Worm (Caenorhabditis elegans) whole organism, L1 larva: Measurements from ENCODE around the gene F35D11.4.
A peak's percentile ranks its signal among the peaks of the same experiment; 100 is the strongest.

Experiments
- C04F5.9 ChIP-seq: sonication (generic microtip); optimal IDR thresholded peaks from 2 replicates; lab custom pipeline; 2016; ENCODE audit warnings: missing genetic modification characterization, missing compliant biosample characterization
- C16A3.4 ChIP-seq: fragments of 150-350 bp; optimal IDR thresholded peaks from 2 replicates; lab custom pipeline; 2014; ENCODE audit warnings: missing biosample characterization, missing genetic modification characterization
- C34B4.2 ChIP-seq: sonication (generic microtip); optimal IDR thresholded peaks from 2 replicates; lab custom pipeline; 2017; ENCODE audit warnings: mild to moderate bottlenecking, missing genetic modification characterization, missing compliant biosample characterization
- aha-1 ChIP-seq: fragments of 150-350 bp; optimal IDR thresholded peaks from 2 replicates; lab custom pipeline; 2014; ENCODE audit warnings: missing biosample characterization, missing genetic modification characterization
- ceh-63 ChIP-seq: fragments of 200-800 bp; sonication (Bioruptor generic); optimal IDR thresholded peaks from 2 replicates; lab custom pipeline; 2018; ENCODE audit warnings: mild to moderate bottlenecking, missing genetic modification characterization, missing compliant biosample characterization
- ceh-8 ChIP-seq: fragments of 200-800 bp; sonication (Bioruptor generic); optimal IDR thresholded peaks from 2 replicates; lab custom pipeline; 2018; ENCODE audit warnings: mild to moderate bottlenecking, missing genetic modification characterization, moderate library complexity, missing compliant biosample characterization
- efl-1 ChIP-seq, 4 experiments: fragments of 150-350 bp; optimal IDR thresholded peaks in 3 of 4; peaks in 1 of 4; 1 replicate in 1 of 4; 2 replicates in 3 of 4; lab custom pipeline; 2014; ENCODE audit warnings: missing biosample characterization in 2 of 4, missing genetic modification characterization in 2 of 4, missing genetic modification reagents in 2 of 4
- efl-3 ChIP-seq: fragments of 200-800 bp; sonication (Bioruptor generic); optimal IDR thresholded peaks from 2 replicates; lab custom pipeline; 2018; ENCODE audit warnings: mild to moderate bottlenecking, missing genetic modification characterization, missing compliant biosample characterization
- egl-13 ChIP-seq: sonication (generic microtip); optimal IDR thresholded peaks from 2 replicates; lab custom pipeline; 2016; ENCODE audit warnings: missing genotype, missing genetic modification reagents, missing genetic modification characterization, missing compliant biosample characterization
- fos-1 ChIP-seq: fragments of 150-350 bp; optimal IDR thresholded peaks from 2 replicates; lab custom pipeline; 2014; ENCODE audit warnings: missing biosample characterization, missing genetic modification characterization
- hlh-17 ChIP-seq: fragments of 200-800 bp; sonication (Bioruptor generic); optimal IDR thresholded peaks from 2 replicates; lab custom pipeline; 2018; ENCODE audit warnings: missing genetic modification characterization, mild to moderate bottlenecking, missing compliant biosample characterization, moderate library complexity, borderline replicate concordance
- jun-1 ChIP-seq: fragments of 150-350 bp; optimal IDR thresholded peaks from 2 replicates; lab custom pipeline; 2014; ENCODE audit warnings: missing biosample characterization, missing genetic modification reagents, missing genetic modification characterization
- lin-13 ChIP-seq: fragments of 150-350 bp; optimal IDR thresholded peaks from 2 replicates; lab custom pipeline; 2014; ENCODE audit warnings: missing biosample characterization, missing genetic modification reagents, missing genetic modification characterization
- lin-14 ChIP-seq: fragments of 200-800 bp; sonication (Bioruptor generic); optimal IDR thresholded peaks from 2 replicates; lab custom pipeline; 2018; ENCODE audit warnings: mild to moderate bottlenecking, missing genetic modification characterization, moderate library complexity, missing compliant biosample characterization
- lsy-2 ChIP-seq, 2 experiments: fragments of 150-350 bp; optimal IDR thresholded peaks; 2 replicates each; lab custom pipeline; 2014; ENCODE audit warnings: missing biosample characterization in 2 of 2, missing genetic modification characterization in 2 of 2
- mdl-1 ChIP-seq, 2 experiments: fragments of 150-350 bp; optimal IDR thresholded peaks; 2 replicates each; lab custom pipeline; 2014 to 2017; ENCODE audit warnings: missing biosample characterization in 2 of 2, missing genetic modification characterization in 2 of 2, inconsistent platforms in 1 of 2
- mep-1 ChIP-seq: fragments of 150-350 bp; optimal IDR thresholded peaks from 2 replicates; lab custom pipeline; 2014; ENCODE audit warnings: missing biosample characterization, missing genetic modification characterization
- nhr-11 ChIP-seq: fragments of 150-350 bp; optimal IDR thresholded peaks from 2 replicates; lab custom pipeline; 2014; ENCODE audit warnings: missing biosample characterization, missing genetic modification characterization
- nhr-20 ChIP-seq: sonication (generic microtip); optimal IDR thresholded peaks from 2 replicates; lab custom pipeline; 2016; ENCODE audit warnings: mild to moderate bottlenecking, missing genetic modification characterization, missing compliant biosample characterization
- nhr-237 ChIP-seq: fragments of 150-350 bp; optimal IDR thresholded peaks from 2 replicates; lab custom pipeline; 2014; ENCODE audit warnings: missing biosample characterization, missing genetic modification characterization
- nhr-28 ChIP-seq: fragments of 150-350 bp; optimal IDR thresholded peaks from 2 replicates; lab custom pipeline; 2014; ENCODE audit warnings: missing biosample characterization, missing genetic modification characterization
- nhr-71 ChIP-seq: sonication (generic microtip); optimal IDR thresholded peaks from 2 replicates; lab custom pipeline; 2016; ENCODE audit warnings: mild to moderate bottlenecking, missing genetic modification characterization, moderate library complexity, missing compliant biosample characterization
- nhr-85 ChIP-seq: sonication (generic microtip); peaks from one replicate; lab custom pipeline; 2016; ENCODE audit warnings: missing genetic modification characterization, inconsistent platforms, missing compliant biosample characterization
- nhr-90 ChIP-seq: sonication (generic microtip); optimal IDR thresholded peaks from 2 replicates; lab custom pipeline; 2016; ENCODE audit warnings: mild to moderate bottlenecking, missing genetic modification characterization, missing compliant biosample characterization; ENCODE audit not compliant: poor library complexity
- sox-4 ChIP-seq: sonication (generic microtip); optimal IDR thresholded peaks from 2 replicates; lab custom pipeline; 2016; ENCODE audit warnings: missing genetic modification characterization, missing compliant biosample characterization
- sptf-1 ChIP-seq: fragments of 150-350 bp; optimal IDR thresholded peaks from 2 replicates; lab custom pipeline; 2014; ENCODE audit warnings: missing biosample characterization, missing genetic modification characterization
- tlp-1 ChIP-seq: fragments of 150-350 bp; optimal IDR thresholded peaks from 2 replicates; lab custom pipeline; 2014; ENCODE audit warnings: missing biosample characterization, missing genetic modification characterization
- unc-30 ChIP-seq: sonication (generic microtip); optimal IDR thresholded peaks from 2 replicates; lab custom pipeline; 2017; ENCODE audit warnings: missing biosample characterization, missing genetic modification characterization
- unc-62 ChIP-seq: fragments of 150-350 bp; optimal IDR thresholded peaks from 2 replicates; lab custom pipeline; 2014; ENCODE audit warnings: missing biosample characterization, missing genetic modification reagents, missing genetic modification characterization
- xbp-1 ChIP-seq: sonication (generic microtip); optimal IDR thresholded peaks from 2 replicates; lab custom pipeline; 2016; ENCODE audit warnings: missing genetic modification characterization, missing compliant biosample characterization
- zag-1 ChIP-seq: fragments of 150-350 bp; optimal IDR thresholded peaks from 2 replicates; lab custom pipeline; 2014; ENCODE audit warnings: missing biosample characterization, missing genetic modification characterization
- ztf-11 ChIP-seq, 2 experiments: sonication (generic microtip); optimal IDR thresholded peaks; 2 replicates each; lab custom pipeline; 2016 to 2017; ENCODE audit warnings: missing genetic modification characterization in 2 of 2, missing biosample characterization in 1 of 2, missing compliant biosample characterization in 1 of 2

F35D11.4 gene

ce11 chrII:4581090-4581489 is 22.1 kb upstream of the F35D11.4 start:
- TF ChIP-seq fos-1 (tag; lab: Kevin White, UChicago) (no peak), nhr-28 (tag; lab: Kevin White, UChicago) (no peak), jun-1 (no peak), C16A3.4 (tag; lab: Kevin White, UChicago) (no peak), efl-3 (GFP tag; lab: Kevin White, UChicago) (no peak), lsy-2 (tag; optimal IDR thresholded peaks at IDR 0.05; lab: Kevin White, UChicago) (no peak), sox-4 (tag; lab: Kevin White, UChicago) (no peak), ceh-8 (no peak), xbp-1 (no peak), C04F5.9 (no peak), ceh-63 (GFP tag; lab: Kevin White, UChicago) (no peak), nhr-71 (tag; lab: Kevin White, UChicago) (no peak), aha-1 (tag; lab: Kevin White, UChicago) (no peak), lin-14 (GFP tag; lab: Kevin White, UChicago) (no peak), nhr-237 (tag; lab: Kevin White, UChicago) (no peak), lin-13 (no peak), unc-30 (tag; lab: Kevin White, UChicago) (no peak), zag-1 (tag; lab: Kevin White, UChicago) (no peak)

ce11 chrII:4583203-4583912 is 19.9 kb upstream of the F35D11.4 start:
- TF ChIP-seq lin-14 (GFP tag; lab: Kevin White, UChicago), result peak; percentile 28
- peak; percentile 69 for TF ChIP-seq nhr-85
- no peak for TF ChIP-seq efl-1 (optimal IDR thresholded peaks at IDR 0.05; lab: Kevin White, UChicago)
- peak in 1 of 2 experiments; percentile 52 for TF ChIP-seq efl-1 (GFP tag; optimal IDR thresholded peaks at IDR 0.05 in 1 of 2; lab: Kevin White, UChicago)
- TF ChIP-seq efl-3 (GFP tag; lab: Kevin White, UChicago), result no peak

ce11 chrII:4584313-4584712 is 18.9 kb upstream of the F35D11.4 start:
- TF ChIP-seq mep-1 (tag; lab: Kevin White, UChicago) (no peak), xbp-1 (no peak), nhr-20 (no peak), lin-14 (GFP tag; lab: Kevin White, UChicago) (peak; percentile 39), efl-1 (optimal IDR thresholded peaks at IDR 0.05; lab: Kevin White, UChicago) (no peak), efl-1 (GFP tag; optimal IDR thresholded peaks at IDR 0.05 in 1 of 2; lab: Kevin White, UChicago) (peak in 1 of 2 experiments; percentile 16), egl-13 (tag; lab: Kevin White, UChicago) (no peak)

- TF ChIP-seq hlh-17, result no peak
Observed at ce11 chrII:4585327-4585726, 17.9 kb upstream of the F35D11.4 start.

- TF ChIP-seq mdl-1 (tag; optimal IDR thresholded peaks at IDR 0.05; lab: Kevin White, UChicago) (no peak), sptf-1 (tag; lab: Kevin White, UChicago) (no peak), unc-62 (GFP tag; lab: Kevin White, UChicago) (no peak), egl-13 (tag; lab: Kevin White, UChicago) (no peak), tlp-1 (no peak), ztf-11 (tag; optimal IDR thresholded peaks at IDR 0.05; lab: Kevin White, UChicago) (no peak), nhr-90 (tag; lab: Kevin White, UChicago) (no peak), C34B4.2 (tag; lab: Kevin White, UChicago) (no peak), nhr-11 (no peak), nhr-20 (no peak)
Observed at ce11 chrII:4590086-4590485, 13.1 kb upstream of the F35D11.4 start.
